Fruit fly (Drosophila melanogaster): Measurements from ENCODE around the gene Gcn5.

Gcn5 gene

DNA sequence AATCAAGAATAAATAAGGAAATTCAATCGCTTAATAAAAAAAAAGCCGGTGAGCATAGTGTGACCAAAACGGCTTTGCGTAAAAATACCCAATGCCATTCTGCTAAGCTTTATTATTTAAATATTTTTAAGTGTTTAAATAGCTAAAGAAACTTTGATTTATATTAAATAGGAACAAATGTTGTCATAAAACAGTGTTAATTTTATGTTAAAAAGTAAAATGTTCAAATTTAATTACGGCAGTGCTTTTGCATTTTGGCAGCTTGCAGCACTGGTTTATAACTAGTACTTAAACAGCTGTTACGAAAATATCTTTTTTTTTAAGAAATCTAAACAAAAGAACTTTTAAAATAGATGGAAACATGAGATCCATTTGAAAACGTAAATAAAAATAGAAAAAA, 22.6 kb downstream of the Gcn5 start, which contains the start of the genes CG10638 and CG10681:
Gene CG10638 (minus strand): TSS at position 63 of the 400 bp plus-strand sequence.
Gene CG10681 (plus strand): TSS at position 265 of the 400 bp plus-strand sequence.
- TF ChIP-seq CG1620 (GFP tag; optimal IDR thresholded peaks at IDR 0.05) = peak; percentile 66
- peak; percentile 95 for TF ChIP-seq kay (GFP tag; ENCODE audit: borderline replicate concordance)
- no peak for TF ChIP-seq toe (GFP tag; optimal IDR thresholded peaks at IDR 0.05)
- TF ChIP-seq CG7045 (GFP tag; optimal IDR thresholded peaks at IDR 0.05) = peak; percentile 44
- no peak for TF ChIP-seq cic (GFP tag; optimal IDR thresholded peaks at IDR 0.05)
- TF ChIP-seq Crg-1 (GFP tag; optimal IDR thresholded peaks at IDR 0.05) = peak; percentile 73
- TF ChIP-seq CG7101 (tag; optimal IDR thresholded peaks at IDR 0.05) = peak; percentile 71
- TF ChIP-seq CG5204 (GFP tag; optimal IDR thresholded peaks at IDR 0.05) = no peak
- TF ChIP-seq CG14711 (tag; optimal IDR thresholded peaks at IDR 0.05) = peak; percentile 73
- TF ChIP-seq CG11617 (GFP tag; optimal IDR thresholded peaks at IDR 0.05) = peak; percentile 57
- peak; percentile 55 for TF ChIP-seq bab1 (GFP tag; optimal IDR thresholded peaks at IDR 0.05)
- peak; percentile 9 for TF ChIP-seq tj (GFP tag; optimal IDR thresholded peaks at IDR 0.05)
- TF ChIP-seq CG33017 (tag; optimal IDR thresholded peaks at IDR 0.05) = peak; percentile 44
- TF ChIP-seq Clk (GFP tag; optimal IDR thresholded peaks at IDR 0.05) = no peak
- peak; percentile 54 for TF ChIP-seq pad (GFP tag; optimal IDR thresholded peaks at IDR 0.05)
- peak; percentile 38 for TF ChIP-seq CG12768 (GFP tag; optimal IDR thresholded peaks at IDR 0.05)
- peak; percentile 58 for TF ChIP-seq Mnt (GFP tag; optimal IDR thresholded peaks at IDR 0.05)
- no peak for TF ChIP-seq Hr96 (GFP tag; optimal IDR thresholded peaks at IDR 0.05)
- no peak for TF ChIP-seq ovo (GFP tag; optimal IDR thresholded peaks at IDR 0.05)
- TF ChIP-seq cnc (optimal IDR thresholded peaks at IDR 0.05) = no peak

DNA sequence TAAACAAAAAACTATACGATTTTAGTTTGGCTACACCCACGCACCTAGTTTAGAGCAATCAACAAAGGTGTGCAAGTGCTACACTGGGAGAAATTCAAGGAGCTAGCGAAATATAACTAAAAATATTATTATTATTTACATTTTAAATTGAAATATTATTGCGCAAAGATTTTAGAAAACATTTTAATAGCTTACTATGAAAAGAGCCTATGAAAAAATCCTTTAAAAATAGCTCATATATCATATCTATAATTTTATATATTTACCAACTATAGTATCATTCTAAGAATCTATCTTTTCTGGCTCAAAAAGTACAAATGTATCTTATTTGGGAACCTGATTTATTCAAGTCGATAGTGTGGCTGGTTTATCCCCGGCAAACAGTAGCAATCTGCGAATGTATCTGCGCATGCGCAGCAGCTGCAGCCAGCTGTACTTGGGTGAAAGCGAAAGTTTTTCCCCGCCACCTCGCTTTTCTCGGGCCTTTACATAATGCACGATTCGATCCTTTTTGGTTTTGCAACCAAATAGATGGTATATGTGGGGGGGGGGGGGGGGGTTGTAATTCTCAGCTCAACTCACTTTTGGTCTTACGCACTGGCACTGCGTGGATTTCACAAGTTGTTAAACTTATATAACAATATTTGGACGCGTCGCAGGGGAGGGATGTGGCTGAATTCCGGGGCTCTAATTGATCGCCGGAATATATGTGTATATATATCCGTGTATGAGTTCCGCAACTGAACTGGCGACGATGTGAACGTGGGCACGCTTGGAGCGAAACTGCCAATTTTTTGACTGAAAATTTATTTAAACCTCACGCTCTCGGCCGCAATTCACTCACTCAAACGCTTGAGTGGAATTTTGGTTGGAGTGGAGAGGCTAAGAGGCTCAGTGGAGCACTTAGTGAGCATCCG, 27.1 kb downstream of the Gcn5 start, which contains the start of gene CG10657:
Gene CG10657 (minus strand): TSS at position 789 of the 917 bp plus-strand sequence.
- TF ChIP-seq kay (GFP tag; ENCODE audit: borderline replicate concordance) (peak; percentile 25), pad (GFP tag; optimal IDR thresholded peaks at IDR 0.05) (no peak)

DNA sequence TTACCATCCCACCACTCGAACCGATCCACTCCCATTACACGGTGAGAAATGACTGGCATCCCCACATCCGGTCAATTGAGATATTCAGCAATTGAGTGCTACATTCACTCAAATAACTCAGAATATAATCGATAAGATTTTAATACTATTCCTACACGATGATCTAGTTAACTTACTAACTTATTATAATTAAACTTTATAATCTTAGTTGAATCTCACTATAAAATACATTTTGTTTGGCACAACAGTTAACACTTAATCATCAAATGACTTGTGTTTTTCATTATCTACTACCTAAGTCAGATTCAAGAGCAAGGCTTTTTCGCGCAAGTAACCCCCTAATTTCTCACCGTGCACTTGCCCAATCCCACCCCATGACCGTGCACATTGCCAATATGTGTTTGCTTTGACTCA, 28.5 kb downstream of the Gcn5 start:
- TF ChIP-seq CG5204 (GFP tag; optimal IDR thresholded peaks at IDR 0.05) = peak; percentile 27
- no peak for TF ChIP-seq tj (GFP tag; optimal IDR thresholded peaks at IDR 0.05)

DNA sequence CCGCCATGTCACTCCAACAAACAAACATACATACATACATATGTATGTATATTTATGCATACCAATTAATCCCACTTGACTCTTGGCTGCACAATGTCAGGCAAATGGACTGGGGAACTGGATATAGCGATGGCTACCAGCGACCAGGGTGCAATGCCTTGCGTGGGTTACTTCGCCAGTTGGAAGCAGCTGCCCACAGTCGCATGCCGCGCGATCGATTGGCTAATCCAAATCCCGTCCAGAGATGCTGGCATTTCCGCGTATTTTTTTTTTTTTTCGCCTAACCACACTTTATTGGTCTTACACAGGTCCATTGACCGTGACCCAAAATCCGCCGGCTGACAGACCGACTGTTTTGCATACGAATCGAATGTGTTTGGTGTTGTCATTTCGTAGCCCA, 29.5 kb downstream of the Gcn5 start:
- no peak for TF ChIP-seq cnc (optimal IDR thresholded peaks at IDR 0.05)
- TF ChIP-seq Hr96 (GFP tag; optimal IDR thresholded peaks at IDR 0.05) = no peak
- no peak for TF ChIP-seq CG7101 (tag; optimal IDR thresholded peaks at IDR 0.05)
- TF ChIP-seq ovo (GFP tag; optimal IDR thresholded peaks at IDR 0.05) = no peak
- no peak for TF ChIP-seq CG5204 (GFP tag; optimal IDR thresholded peaks at IDR 0.05)
- no peak for TF ChIP-seq CG33017 (tag; optimal IDR thresholded peaks at IDR 0.05)
- no peak for TF ChIP-seq CG12768 (GFP tag; optimal IDR thresholded peaks at IDR 0.05)
- no peak for TF ChIP-seq bab1 (GFP tag; optimal IDR thresholded peaks at IDR 0.05)
- TF ChIP-seq CG11617 (GFP tag; optimal IDR thresholded peaks at IDR 0.05) = no peak
- TF ChIP-seq Clk (GFP tag; optimal IDR thresholded peaks at IDR 0.05) = no peak
- TF ChIP-seq Mnt (GFP tag; optimal IDR thresholded peaks at IDR 0.05) = no peak
- no peak for TF ChIP-seq cic (GFP tag; optimal IDR thresholded peaks at IDR 0.05)
- no peak for TF ChIP-seq toe (GFP tag; optimal IDR thresholded peaks at IDR 0.05)
- TF ChIP-seq Crg-1 (GFP tag; optimal IDR thresholded peaks at IDR 0.05) = no peak
- no peak for TF ChIP-seq CG7045 (GFP tag; optimal IDR thresholded peaks at IDR 0.05)
- no peak for TF ChIP-seq CG14711 (tag; optimal IDR thresholded peaks at IDR 0.05)
- TF ChIP-seq CG1620 (GFP tag; optimal IDR thresholded peaks at IDR 0.05) = no peak
- no peak for TF ChIP-seq kay (GFP tag; ENCODE audit: borderline replicate concordance)
- TF ChIP-seq pad (GFP tag; optimal IDR thresholded peaks at IDR 0.05) = no peak

DNA sequence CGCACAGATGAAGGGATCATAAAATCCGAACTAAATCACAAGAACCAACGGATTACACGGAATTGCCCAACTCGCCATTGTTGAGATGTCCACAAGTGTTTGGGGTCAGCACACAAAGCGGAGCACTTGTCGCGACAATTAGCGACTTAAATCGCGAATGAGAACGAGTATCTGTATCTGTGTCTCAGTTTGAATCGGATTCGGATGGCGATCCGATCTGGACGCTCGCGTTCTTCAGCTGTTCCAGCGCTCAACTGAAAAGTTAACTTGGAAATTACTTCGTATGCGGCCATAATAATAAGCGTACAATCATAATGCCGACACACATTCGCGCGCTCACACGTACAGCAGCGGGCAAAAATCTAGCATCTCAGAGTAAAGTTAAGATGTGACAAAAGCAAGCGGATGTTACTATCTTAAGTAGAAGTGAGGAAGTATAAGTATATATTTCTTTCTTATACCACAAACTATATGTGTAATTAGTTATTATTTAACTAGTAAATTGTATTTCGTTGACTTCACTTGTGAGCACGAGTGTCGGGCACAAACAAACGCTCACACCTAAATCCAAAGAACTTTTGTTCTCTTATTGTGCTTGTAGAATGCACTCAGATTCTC, 33.3 kb downstream of the Gcn5 start, which contains the start of gene CG10660:
Gene CG10660 (minus strand): TSS at position 259 of the 618 bp plus-strand sequence.
- TF ChIP-seq CG7045 (GFP tag; optimal IDR thresholded peaks at IDR 0.05) = peak; percentile 88
- TF ChIP-seq bab1 (GFP tag; optimal IDR thresholded peaks at IDR 0.05) = peak; percentile 88
- peak; percentile 95 for TF ChIP-seq kay (GFP tag; ENCODE audit: borderline replicate concordance)
- TF ChIP-seq cnc (optimal IDR thresholded peaks at IDR 0.05) = no peak
- TF ChIP-seq Mnt (GFP tag; optimal IDR thresholded peaks at IDR 0.05) = peak; percentile 68
- TF ChIP-seq CG1620 (GFP tag; optimal IDR thresholded peaks at IDR 0.05) = peak; percentile 54
- peak; percentile 90 for TF ChIP-seq CG12768 (GFP tag; optimal IDR thresholded peaks at IDR 0.05)
- peak; percentile 86 for TF ChIP-seq CG11617 (GFP tag; optimal IDR thresholded peaks at IDR 0.05)
- peak; percentile 89 for TF ChIP-seq CG14711 (tag; optimal IDR thresholded peaks at IDR 0.05)
- TF ChIP-seq CG33017 (tag; optimal IDR thresholded peaks at IDR 0.05) = peak; percentile 96
- TF ChIP-seq CG5204 (GFP tag; optimal IDR thresholded peaks at IDR 0.05) = peak; percentile 89
- TF ChIP-seq Clk (GFP tag; optimal IDR thresholded peaks at IDR 0.05) = peak; percentile 74
- no peak for TF ChIP-seq ovo (GFP tag; optimal IDR thresholded peaks at IDR 0.05)
- peak; percentile 47 for TF ChIP-seq cic (GFP tag; optimal IDR thresholded peaks at IDR 0.05)
- peak; percentile 66 for TF ChIP-seq tj (GFP tag; optimal IDR thresholded peaks at IDR 0.05)
- TF ChIP-seq pad (GFP tag; optimal IDR thresholded peaks at IDR 0.05) = peak; percentile 58
- peak; percentile 56 for TF ChIP-seq Crg-1 (GFP tag; optimal IDR thresholded peaks at IDR 0.05)
- TF ChIP-seq CG7101 (tag; optimal IDR thresholded peaks at IDR 0.05) = peak; percentile 94
- TF ChIP-seq Hr96 (GFP tag; optimal IDR thresholded peaks at IDR 0.05) = peak; percentile 64
- TF ChIP-seq toe (GFP tag; optimal IDR thresholded peaks at IDR 0.05) = peak; percentile 58
